Worm (Caenorhabditis elegans) whole organism, L1 larva: Measurements from ENCODE around the gene plc-3.
"Not testable (repeated sequence)": the region's sequence is repeated elsewhere in the genome, so short reads cannot be mapped to it uniquely, and the experiment has no call there.

Experiments used
- C34B4.2 ChIP-seq: sonication (generic microtip); optimal IDR thresholded peaks from 2 replicates; lab custom pipeline; 2017; ENCODE audit warnings: mild to moderate bottlenecking, missing genetic modification characterization, missing compliant biosample characterization
- Y116A8C.19 ChIP-seq: sonication (generic microtip); optimal IDR thresholded peaks from 2 replicates; lab custom pipeline; 2016; ENCODE audit warnings: missing compliant biosample characterization, missing genetic modification characterization, borderline replicate concordance
- aha-1 ChIP-seq: fragments of 150-350 bp; optimal IDR thresholded peaks from 2 replicates; lab custom pipeline; 2014; ENCODE audit warnings: missing biosample characterization, missing genetic modification characterization
- aly-2 ChIP-seq: fragments of 150-350 bp; optimal IDR thresholded peaks from 2 replicates; lab custom pipeline; 2014; ENCODE audit warnings: missing biosample characterization, missing genetic modification characterization
- ceh-82 ChIP-seq, 3 experiments: fragments of 150-350 bp in 1 of 3; sonication (generic microtip) in 2 of 3; optimal IDR thresholded peaks; 2 replicates each; lab custom pipeline; 2014 to 2017; ENCODE audit warnings: missing biosample characterization in 3 of 3, missing genetic modification characterization in 3 of 3
- ceh-88 ChIP-seq: fragments of 200-800 bp; sonication (Bioruptor generic); IDR thresholded peaks from 2 replicates; pipeline ENCODE4 v1.3.6; 2022; ENCODE audit warnings: missing genetic modification characterization, missing compliant biosample characterization
- dsc-1 ChIP-seq: sonication (generic microtip); optimal IDR thresholded peaks from 2 replicates; lab custom pipeline; 2016; ENCODE audit warnings: mild to moderate bottlenecking, missing genetic modification characterization, missing compliant biosample characterization
- efl-1 ChIP-seq, 4 experiments: fragments of 150-350 bp; optimal IDR thresholded peaks in 3 of 4; peaks in 1 of 4; 1 replicate in 1 of 4; 2 replicates in 3 of 4; lab custom pipeline; 2014; ENCODE audit warnings: missing biosample characterization in 2 of 4, missing genetic modification characterization in 2 of 4, missing genetic modification reagents in 2 of 4
- efl-3 ChIP-seq: fragments of 200-800 bp; sonication (Bioruptor generic); optimal IDR thresholded peaks from 2 replicates; lab custom pipeline; 2018; ENCODE audit warnings: mild to moderate bottlenecking, missing genetic modification characterization, missing compliant biosample characterization
- egl-13 ChIP-seq: sonication (generic microtip); optimal IDR thresholded peaks from 2 replicates; lab custom pipeline; 2016; ENCODE audit warnings: missing genotype, missing genetic modification reagents, missing genetic modification characterization, missing compliant biosample characterization
- ets-5 ChIP-seq: fragments of 200-800 bp; sonication (Bioruptor generic); IDR thresholded peaks from 2 replicates; pipeline ENCODE4 v1.3.6; 2022; ENCODE audit warnings: missing genetic modification characterization, missing compliant biosample characterization
- fkh-4 ChIP-seq: sonication (generic microtip); optimal IDR thresholded peaks from 2 replicates; lab custom pipeline; 2016; ENCODE audit warnings: missing compliant biosample characterization, missing genetic modification characterization, borderline replicate concordance
- fkh-8 ChIP-seq: sonication (generic microtip); optimal IDR thresholded peaks from 2 replicates; lab custom pipeline; 2016; ENCODE audit warnings: mild to moderate bottlenecking, missing genetic modification characterization, missing compliant biosample characterization
- fos-1 ChIP-seq: fragments of 150-350 bp; optimal IDR thresholded peaks from 2 replicates; lab custom pipeline; 2014; ENCODE audit warnings: missing biosample characterization, missing genetic modification characterization
- grh-1 ChIP-seq: fragments of 200-800 bp; sonication (Bioruptor generic); IDR thresholded peaks from 2 replicates; pipeline ENCODE4 v1.3.6; 2022; ENCODE audit warnings: missing genetic modification reagents, missing genetic modification characterization, missing compliant biosample characterization
- hlh-4 ChIP-seq: sonication (generic microtip); optimal IDR thresholded peaks from 2 replicates; lab custom pipeline; 2016; ENCODE audit warnings: mild to moderate bottlenecking, missing genetic modification characterization, missing compliant biosample characterization
- isw-1 ChIP-seq: fragments of 200-800 bp; sonication (Bioruptor generic); IDR thresholded peaks from 2 replicates; pipeline ENCODE4 v1.3.6; 2022; ENCODE audit warnings: missing genetic modification characterization, missing compliant biosample characterization
- lin-13 ChIP-seq: fragments of 150-350 bp; optimal IDR thresholded peaks from 2 replicates; lab custom pipeline; 2014; ENCODE audit warnings: missing biosample characterization, missing genetic modification reagents, missing genetic modification characterization
- lin-35 ChIP-seq, 2 experiments: fragments of 150-350 bp; optimal IDR thresholded peaks; 2 replicates each; lab custom pipeline; 2014; ENCODE audit warnings: missing biosample characterization in 2 of 2, missing genetic modification characterization in 2 of 2, missing genetic modification reagents in 2 of 2
- lin-39 ChIP-seq: fragments of 150-350 bp; optimal IDR thresholded peaks from 2 replicates; lab custom pipeline; 2014; ENCODE audit warnings: missing biosample characterization, missing genetic modification reagents, missing genetic modification characterization
- mab-9 ChIP-seq: fragments of 200-800 bp; sonication (Bioruptor generic); IDR thresholded peaks from 2 replicates; pipeline ENCODE4 v1.3.6; 2022; ENCODE audit warnings: missing genetic modification reagents, missing genetic modification characterization, missing compliant biosample characterization
- mdl-1 ChIP-seq, 2 experiments: fragments of 150-350 bp; optimal IDR thresholded peaks; 2 replicates each; lab custom pipeline; 2014 to 2017; ENCODE audit warnings: missing biosample characterization in 2 of 2, missing genetic modification characterization in 2 of 2, inconsistent platforms in 1 of 2
- mef-2 ChIP-seq: fragments of 150-350 bp; optimal IDR thresholded peaks from 2 replicates; lab custom pipeline; 2014; ENCODE audit warnings: missing biosample characterization, missing genetic modification characterization
- nhr-11 ChIP-seq: fragments of 150-350 bp; optimal IDR thresholded peaks from 2 replicates; lab custom pipeline; 2014; ENCODE audit warnings: missing biosample characterization, missing genetic modification characterization
- nhr-12 ChIP-seq: sonication (generic microtip); optimal IDR thresholded peaks from 2 replicates; lab custom pipeline; 2017; ENCODE audit warnings: missing biosample characterization, missing genetic modification characterization
- nhr-19 ChIP-seq: fragments of 200-800 bp; sonication (Bioruptor generic); conservative IDR thresholded peaks from 2 replicates; pipeline ENCODE4 v1.3.6; 2022; ENCODE audit warnings: missing genetic modification characterization, missing compliant biosample characterization
- nhr-20 ChIP-seq: sonication (generic microtip); optimal IDR thresholded peaks from 2 replicates; lab custom pipeline; 2016; ENCODE audit warnings: mild to moderate bottlenecking, missing genetic modification characterization, missing compliant biosample characterization
- nhr-47 ChIP-seq: sonication (generic microtip); optimal IDR thresholded peaks from 2 replicates; lab custom pipeline; 2016; ENCODE audit warnings: mild to moderate bottlenecking, missing genetic modification characterization, moderate library complexity, missing compliant biosample characterization
- nhr-76 ChIP-seq: sonication (generic microtip); optimal IDR thresholded peaks from 2 replicates; lab custom pipeline; 2017; ENCODE audit warnings: missing biosample characterization, missing genetic modification characterization
- nhr-84 ChIP-seq: sonication (generic microtip); optimal IDR thresholded peaks from 2 replicates; lab custom pipeline; 2017; ENCODE audit warnings: missing biosample characterization, missing genetic modification characterization
- pag-3 ChIP-seq: sonication (generic microtip); optimal IDR thresholded peaks from 2 replicates; lab custom pipeline; 2017; ENCODE audit warnings: missing genetic modification characterization, mild to moderate bottlenecking, missing compliant biosample characterization, antibody characterized with exemption, borderline replicate concordance; ENCODE audit not compliant: insufficient read depth
- rnt-1 ChIP-seq: sonication (generic microtip); optimal IDR thresholded peaks from 2 replicates; lab custom pipeline; 2016; ENCODE audit warnings: mild to moderate bottlenecking, missing genetic modification characterization, moderate library complexity, missing compliant biosample characterization
- skn-1 ChIP-seq: fragments of 150-350 bp; optimal IDR thresholded peaks from 2 replicates; lab custom pipeline; 2014; ENCODE audit warnings: missing biosample characterization, missing genetic modification characterization
- snpc-4 ChIP-seq: fragments of 150-350 bp; optimal IDR thresholded peaks from 2 replicates; lab custom pipeline; 2014; ENCODE audit warnings: missing biosample characterization, missing genetic modification characterization
- sox-4 ChIP-seq: sonication (generic microtip); optimal IDR thresholded peaks from 2 replicates; lab custom pipeline; 2016; ENCODE audit warnings: missing genetic modification characterization, missing compliant biosample characterization
- sptf-1 ChIP-seq: fragments of 150-350 bp; optimal IDR thresholded peaks from 2 replicates; lab custom pipeline; 2014; ENCODE audit warnings: missing biosample characterization, missing genetic modification characterization
- tbx-2 ChIP-seq: sonication (generic microtip); optimal IDR thresholded peaks from 2 replicates; lab custom pipeline; 2016; ENCODE audit warnings: missing genetic modification characterization, missing compliant biosample characterization
- unc-130 ChIP-seq: fragments of 150-350 bp; optimal IDR thresholded peaks from 2 replicates; lab custom pipeline; 2017; ENCODE audit warnings: missing biosample characterization, missing genetic modification characterization, inconsistent platforms
- unc-30 ChIP-seq: sonication (generic microtip); optimal IDR thresholded peaks from 2 replicates; lab custom pipeline; 2017; ENCODE audit warnings: missing biosample characterization, missing genetic modification characterization
- unc-86 ChIP-seq: sonication (generic microtip); optimal IDR thresholded peaks from 2 replicates; lab custom pipeline; 2016; ENCODE audit warnings: missing genetic modification characterization, missing compliant biosample characterization
- unc-98 ChIP-seq: fragments of 200-800 bp; sonication (Bioruptor generic); IDR thresholded peaks from 2 replicates; pipeline ENCODE4 v1.3.6; 2022; ENCODE audit warnings: missing genetic modification characterization, missing compliant biosample characterization
- vab-15 ChIP-seq: sonication (generic microtip); optimal IDR thresholded peaks from 2 replicates; lab custom pipeline; 2017; ENCODE audit warnings: missing genotype, mild to moderate bottlenecking, missing genetic modification characterization, missing compliant biosample characterization
- xbp-1 ChIP-seq: sonication (generic microtip); optimal IDR thresholded peaks from 2 replicates; lab custom pipeline; 2016; ENCODE audit warnings: missing genetic modification characterization, missing compliant biosample characterization
- zag-1 ChIP-seq: fragments of 150-350 bp; optimal IDR thresholded peaks from 2 replicates; lab custom pipeline; 2014; ENCODE audit warnings: missing biosample characterization, missing genetic modification characterization
- ztf-11 ChIP-seq, 2 experiments: sonication (generic microtip); optimal IDR thresholded peaks; 2 replicates each; lab custom pipeline; 2016 to 2017; ENCODE audit warnings: missing genetic modification characterization in 2 of 2, missing biosample characterization in 1 of 2, missing compliant biosample characterization in 1 of 2
- ztf-4 ChIP-seq: fragments of 150-350 bp; optimal IDR thresholded peaks from 2 replicates; lab custom pipeline; 2014; ENCODE audit warnings: missing biosample characterization, missing genetic modification characterization

The plc-3 gene

ce11 chrII:10247594-10248283 is 25.1 kb downstream of the plc-3 start, which contains the start of gene nrde-2:
TSS of gene nrde-2 (minus strand) at chrII:10247638.
- TF ChIP-seq isw-1 (GFP tag; lab: Robert Waterston, UW) (0 out of 2 replicates have a peak, but pooled peaks have one; percentile 3), unc-98 (0 out of 2 replicates have a peak, but pooled peaks have one; percentile 52), rnt-1 (peak; percentile 57), efl-1 (optimal IDR thresholded peaks at IDR 0.05; lab: Kevin White, UChicago) (peak in 1 of 2 experiments; percentile 13)
- not testable (repeated sequence) for TF ChIP-seq efl-1 (GFP tag; optimal IDR thresholded peaks at IDR 0.05 in 1 of 2; lab: Kevin White, UChicago)

ce11 chrII:10248355-10249041 is 25.8 kb downstream of the plc-3 start, which contains the start of gene atad-3:
TSS of gene atad-3 (plus strand) at chrII:10248991.
- TF ChIP-seq isw-1 (GFP tag; lab: Robert Waterston, UW) (peak; percentile 97), zag-1 (tag; lab: Kevin White, UChicago) (no peak), skn-1 (peak; percentile 81), hlh-4 (tag; lab: Kevin White, UChicago) (no peak), mab-9 (GFP tag; lab: Robert Waterston, UW) (peak; percentile 95), aha-1 (tag; lab: Kevin White, UChicago) (peak; percentile 57), rnt-1 (peak; percentile 99), nhr-12 (tag; lab: Kevin White, UChicago) (no peak), unc-98 (peak; percentile 97), fkh-8 (tag; lab: Kevin White, UChicago) (peak; percentile 93), tbx-2 (peak; percentile 91), unc-130 (tag; lab: Kevin White, UChicago) (peak; percentile 27), ceh-88 (peak; percentile 83), sptf-1 (no peak), fos-1 (tag; lab: Kevin White, UChicago) (peak; percentile 69), efl-1 (optimal IDR thresholded peaks at IDR 0.05; lab: Kevin White, UChicago) (peak; percentile 87 to 89), efl-1 (GFP tag; optimal IDR thresholded peaks at IDR 0.05 in 1 of 2; lab: Kevin White, UChicago) (peak; percentile 79 to 98), ztf-11 (tag; optimal IDR thresholded peaks at IDR 0.05; lab: Kevin White, UChicago) (peak in 1 of 2 experiments; percentile 91), aly-2 (tag; lab: Kevin White, UChicago) (peak; percentile 76), ets-5 (GFP tag; lab: Robert Waterston, UW) (no peak), lin-13 (GFP tag; lab: Kevin White, UChicago) (peak; percentile 90), nhr-47 (peak; percentile 93), ceh-82 (tag; optimal IDR thresholded peaks at IDR 0.05; lab: Kevin White, UChicago) (peak; percentile 87 to 95 (median 90)), mef-2 (tag; lab: Kevin White, UChicago) (no peak), nhr-76 (tag; lab: Kevin White, UChicago) (no peak), dsc-1 (tag; lab: Kevin White, UChicago) (peak; percentile 83), ztf-4 (tag; lab: Kevin White, UChicago) (peak; percentile 59), pag-3 (no peak), nhr-19 (peak; percentile 95), grh-1 (GFP tag; lab: Robert Waterston, UW) (peak; percentile 85), nhr-20 (peak; percentile 92), snpc-4 (peak; percentile 67), unc-30 (no peak), nhr-84 (no peak), nhr-11 (peak; percentile 84), unc-86 (tag; lab: Kevin White, UChicago) (peak; percentile 90), Y116A8C.19 (tag; lab: Kevin White, UChicago) (no peak), egl-13 (tag; lab: Kevin White, UChicago) (peak; percentile 83), efl-3 (GFP tag; lab: Kevin White, UChicago) (no peak), sox-4 (tag; lab: Kevin White, UChicago) (peak; percentile 66), fkh-4 (tag; lab: Kevin White, UChicago) (peak; percentile 50), vab-15 (peak; percentile 77), C34B4.2 (tag; lab: Kevin White, UChicago) (no peak), xbp-1 (tag; lab: Kevin White, UChicago) (peak; percentile 88), mdl-1 (tag; optimal IDR thresholded peaks at IDR 0.05; lab: Kevin White, UChicago) (peak in 1 of 2 experiments; percentile 75), lin-39 (tag; lab: Kevin White, UChicago) (peak; percentile 44), lin-35 (GFP tag; optimal IDR thresholded peaks at IDR 0.05; lab: Kevin White, UChicago) (peak; percentile 80 to 88)
